Worm (Caenorhabditis elegans): ENCODE data around the gene ekl-6.

DNA sequence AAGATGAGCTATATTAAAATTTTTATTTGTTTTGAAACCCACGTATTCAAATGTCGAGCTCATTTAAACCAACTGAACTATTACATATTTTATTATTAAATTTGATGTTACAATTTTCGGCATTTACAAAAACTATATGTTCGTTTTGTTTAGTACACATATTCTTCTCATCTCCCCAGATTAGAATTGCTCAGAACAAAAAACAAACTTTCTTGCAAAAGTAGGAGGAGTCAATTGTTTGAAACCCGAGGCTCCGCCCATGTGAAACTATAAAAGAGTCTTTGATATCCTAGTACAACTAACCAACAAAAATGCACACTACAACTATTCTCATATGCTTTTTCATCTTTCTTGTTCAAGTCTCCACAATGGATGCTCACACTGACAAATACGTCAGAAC, 38.2 kb upstream of the ekl-6 start, which contains the start of gene ins-22:
- TF ChIP-seq ztf-11 (tag; optimal IDR thresholded peaks at IDR 0.05) = no peak
- no peak for TF ChIP-seq blmp-1 (tag; optimal IDR thresholded peaks at IDR 0.05)
- TF ChIP-seq unc-62 (GFP tag; optimal IDR thresholded peaks at IDR 0.05) = no peak
- TF ChIP-seq snpc-4 (tag; optimal IDR thresholded peaks at IDR 0.05) = no peak
- TF ChIP-seq nhr-12 (tag; optimal IDR thresholded peaks at IDR 0.05) = no peak
- TF ChIP-seq ceh-83 (GFP tag; optimal IDR thresholded peaks at IDR 0.05) = no peak
- TF ChIP-seq mep-1 (tag; optimal IDR thresholded peaks at IDR 0.05) = no peak
- no peak for TF ChIP-seq elt-3 (tag; optimal IDR thresholded peaks at IDR 0.05)
- no peak for TF ChIP-seq elt-1 (tag; optimal IDR thresholded peaks at IDR 0.05; ENCODE audit: borderline replicate concordance, insufficient read depth)

Measured in whole organism, mixed stage, embryonic.